In the genomic region with DNA sequence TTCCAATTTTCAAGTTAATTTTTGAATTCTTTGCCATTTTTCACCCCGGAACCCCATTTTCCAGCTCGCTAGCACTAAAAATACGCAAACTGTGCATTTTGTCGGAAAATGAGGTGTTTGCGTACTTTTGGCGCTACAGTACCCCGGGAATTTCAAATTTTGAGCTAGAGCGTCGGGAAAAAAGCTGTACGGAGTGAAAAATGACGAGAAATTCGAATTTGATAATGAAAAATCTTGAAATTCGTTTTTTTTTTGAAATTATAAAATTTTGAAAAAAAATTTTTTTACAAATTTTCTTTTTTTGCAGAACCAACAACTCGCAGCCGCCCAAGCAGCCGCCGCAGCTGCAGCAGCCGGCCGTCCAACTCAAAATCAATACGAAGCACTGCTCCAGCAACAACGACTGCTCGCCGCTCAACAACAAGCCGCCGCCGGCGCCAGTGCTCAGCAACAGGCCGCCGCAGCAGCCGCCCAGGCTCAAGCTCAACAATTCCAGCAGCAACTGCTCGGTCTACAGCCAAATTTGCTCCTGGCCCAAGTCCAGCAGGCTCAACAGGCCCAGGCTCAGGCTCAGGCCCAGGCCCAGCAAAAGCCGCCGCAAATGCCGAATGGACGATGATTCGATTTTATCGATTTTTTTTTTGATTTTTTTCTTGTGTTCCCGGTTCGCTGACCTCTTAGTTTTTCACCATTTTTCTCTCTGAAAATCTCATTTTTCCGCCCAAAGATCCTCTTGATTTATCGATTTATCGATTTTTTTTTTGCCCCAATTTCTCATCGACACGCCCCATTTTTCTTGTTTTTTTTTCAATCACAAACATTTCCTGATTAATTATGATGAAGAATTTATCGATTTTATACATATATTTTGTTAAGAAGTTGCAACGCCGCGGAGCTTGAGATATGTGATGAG, we compare ENCODE assay signal across 5 worm cellular contexts.
A peak's percentile ranks its signal among the peaks of the same experiment; 100 is the strongest.
TF ChIP-seq lines count a peak whose summit lies in the region.

No protein-coding gene starts in this region.

TF ChIP-seq in whole organism, L1 larva, 84 proteins besides CTCF, POLR2A, EP300 and RAD21:
- TF ChIP-seq mdl-1 (tag; optimal IDR thresholded peaks at IDR 0.05; lab: Kevin White, UChicago), result no peak
- no peak for TF ChIP-seq mep-1 (tag; optimal IDR thresholded peaks at IDR 0.05; lab: Kevin White, UChicago)
- no peak for TF ChIP-seq lir-3 (tag; optimal IDR thresholded peaks at IDR 0.05; lab: Kevin White, UChicago; ENCODE audit: poor library complexity)
- TF ChIP-seq lsy-2 (tag; optimal IDR thresholded peaks at IDR 0.05; lab: Kevin White, UChicago), result peak; percentile 55 to 58
- TF ChIP-seq snpc-4 (tag; optimal IDR thresholded peaks at IDR 0.05; lab: Kevin White, UChicago), result no peak
- TF ChIP-seq ceh-8 (GFP tag; optimal IDR thresholded peaks at IDR 0.05; lab: Kevin White, UChicago), result peak; percentile 0
- no peak for TF ChIP-seq fkh-8 (tag; optimal IDR thresholded peaks at IDR 0.05; lab: Kevin White, UChicago)
- no peak for TF ChIP-seq dpl-1 (GFP tag; optimal IDR thresholded peaks at IDR 0.05; lab: Kevin White, UChicago)
- peak; percentile 61 for TF ChIP-seq nhr-85 (tag; lab: Kevin White, UChicago)
- no peak for TF ChIP-seq efl-1 (optimal IDR thresholded peaks at IDR 0.05; lab: Kevin White, UChicago)
- peak in 1 of 2 experiments; percentile 77 for TF ChIP-seq efl-1 (GFP tag; optimal IDR thresholded peaks at IDR 0.05 in 1 of 2; lab: Kevin White, UChicago)
- TF ChIP-seq ceh-63 (GFP tag; optimal IDR thresholded peaks at IDR 0.05; lab: Kevin White, UChicago), result no peak
- no peak for TF ChIP-seq ceh-90 (tag; optimal IDR thresholded peaks at IDR 0.05; lab: Kevin White, UChicago)
- TF ChIP-seq skn-1 (tag; optimal IDR thresholded peaks at IDR 0.05; lab: Kevin White, UChicago), result no peak
- no peak for TF ChIP-seq hlh-17 (GFP tag; optimal IDR thresholded peaks at IDR 0.05; lab: Kevin White, UChicago; ENCODE audit: borderline replicate concordance)
TF ChIP-seq in whole organism, L1 larva: peak in this region for 4.

TF ChIP-seq in whole organism, L3 larva, 47 proteins besides CTCF, POLR2A, EP300 and RAD21:
- TF ChIP-seq ama-1 (optimal IDR thresholded peaks at IDR 0.05; lab: Kevin White, UChicago) (no peak), nhr-25 (tag; optimal IDR thresholded peaks at IDR 0.05; lab: Kevin White, UChicago) (no peak), nhr-77 (tag; optimal IDR thresholded peaks at IDR 0.05; lab: Kevin White, UChicago) (no peak), elt-2 (tag; optimal IDR thresholded peaks at IDR 0.05; lab: Kevin White, UChicago) (no peak), ceh-28 (tag; optimal IDR thresholded peaks at IDR 0.05; lab: Kevin White, UChicago) (peak; percentile 96), egl-5 (tag; optimal IDR thresholded peaks at IDR 0.05; lab: Kevin White, UChicago) (no peak), nhr-12 (tag; optimal IDR thresholded peaks at IDR 0.05; lab: Kevin White, UChicago) (no peak)
TF ChIP-seq in whole organism, L3 larva: peak in this region for 1.

TF ChIP-seq in whole organism, early embryonic, 17 proteins besides CTCF, POLR2A, EP300 and RAD21:
- TF ChIP-seq ama-1 (optimal IDR thresholded peaks at IDR 0.05; lab: Kevin White, UChicago), result no peak
- TF ChIP-seq pes-1 (GFP tag; IDR thresholded peaks at IDR 0.05; lab: Robert Waterston, UW), result peak; percentile 40; the same call in 1 of the 2 replicates

TF ChIP-seq in whole organism, midembryonic, 9 proteins besides CTCF, POLR2A, EP300 and RAD21:
- peak; percentile 87 for TF ChIP-seq T22C8.4 (GFP tag; IDR thresholded peaks at IDR 0.05; lab: Robert Waterston, UW)
- TF ChIP-seq tab-1 (GFP tag; IDR thresholded peaks at IDR 0.05; lab: Robert Waterston, UW), result no peak
- no peak for TF ChIP-seq cog-1 (tag; optimal IDR thresholded peaks at IDR 0.05; lab: Kevin White, UChicago)
- no peak for TF ChIP-seq klf-2 (GFP tag; conservative IDR thresholded peaks at IDR 0.05; lab: Robert Waterston, UW)
- TF ChIP-seq flt-1 (GFP tag; IDR thresholded peaks at IDR 0.05; lab: Robert Waterston, UW), result no peak

TF ChIP-seq in whole organism, young adult, 124 proteins besides CTCF, POLR2A, EP300 and RAD21:
- TF ChIP-seq attf-5 (GFP tag; optimal IDR thresholded peaks at IDR 0.05; lab: Kevin White, UChicago) (peak; percentile 6), zfh-2 (GFP tag; conservative IDR thresholded peaks at IDR 0.05; lab: Robert Waterston, UW) (peak; percentile 95), egrh-3 (GFP tag; IDR thresholded peaks at IDR 0.05; lab: Robert Waterston, UW) (peak; percentile 89), bed-2 (GFP tag; IDR thresholded peaks at IDR 0.05; lab: Robert Waterston, UW) (peak; percentile 66; the same call in 1 of the 2 replicates), tlf-1 (GFP tag; optimal IDR thresholded peaks at IDR 0.05; lab: Kevin White, UChicago) (no peak), cebp-2 (GFP tag; IDR thresholded peaks at IDR 0.05; lab: Robert Waterston, UW) (0 out of 2 replicates have a peak, but pooled peaks have one; percentile 67), B0035.1 (tag; optimal IDR thresholded peaks at IDR 0.05; lab: Kevin White, UChicago) (no peak), F37B4.10 (GFP tag; IDR thresholded peaks at IDR 0.05; lab: Robert Waterston, UW) (0 out of 2 replicates have a peak, but pooled peaks have one; percentile 16)
